Worm (Caenorhabditis elegans) whole organism, late embryonic: ENCODE measurements around the gene C49F5.3.

Experiments
- K02D7.2 ChIP-seq: sonication (generic microtip); optimal IDR thresholded peaks from 2 replicates; lab custom pipeline; 2017; ENCODE audit warnings: mild to moderate bottlenecking, missing genetic modification characterization, missing compliant biosample characterization
- T23F11.4 ChIP-seq: fragments of 200-800 bp; sonication (Bioruptor generic); optimal IDR thresholded peaks from 2 replicates; lab custom pipeline; 2018; ENCODE audit warnings: mild to moderate bottlenecking, missing genetic modification characterization, missing compliant biosample characterization
- Y22D7AL.16 ChIP-seq: sonication (generic microtip); optimal IDR thresholded peaks from 2 replicates; lab custom pipeline; 2016; ENCODE audit warnings: missing genetic modification characterization, missing compliant biosample characterization
- ceh-14 ChIP-seq: sonication (generic microtip); optimal IDR thresholded peaks from 2 replicates; lab custom pipeline; 2016; ENCODE audit warnings: missing genotype, missing genetic modification characterization, missing compliant biosample characterization
- ceh-18 ChIP-seq: sonication (generic microtip); optimal IDR thresholded peaks from 2 replicates; lab custom pipeline; 2016; ENCODE audit warnings: missing genetic modification characterization, missing compliant biosample characterization
- ceh-19 ChIP-seq: fragments of 200-800 bp; sonication (Bioruptor generic); optimal IDR thresholded peaks from 2 replicates; lab custom pipeline; 2018; ENCODE audit warnings: mild to moderate bottlenecking, missing genetic modification characterization, missing compliant biosample characterization
- ceh-22 ChIP-seq: sonication (generic microtip); optimal IDR thresholded peaks from 2 replicates; lab custom pipeline; 2017; ENCODE audit warnings: missing biosample characterization, missing genetic modification characterization
- ceh-24 ChIP-seq: sonication (generic microtip); optimal IDR thresholded peaks from 2 replicates; lab custom pipeline; 2016; ENCODE audit warnings: mild to moderate bottlenecking, missing genetic modification characterization, missing compliant biosample characterization
- ceh-31 ChIP-seq: sonication (generic microtip); optimal IDR thresholded peaks from 2 replicates; lab custom pipeline; 2016; ENCODE audit warnings: missing genetic modification characterization, missing compliant biosample characterization
- ceh-34 ChIP-seq: sonication (generic microtip); optimal IDR thresholded peaks from 2 replicates; lab custom pipeline; 2016; ENCODE audit warnings: mild to moderate bottlenecking, missing genetic modification characterization, missing compliant biosample characterization
- ceh-45 ChIP-seq: fragments of 200-800 bp; sonication (Bioruptor generic); IDR thresholded peaks from 2 replicates; pipeline ENCODE4 v1.3.6; 2022; ENCODE audit warnings: missing genetic modification reagents, missing genetic modification characterization, missing compliant biosample characterization
- ceh-6 ChIP-seq: fragments of 200-800 bp; sonication (Bioruptor generic); optimal IDR thresholded peaks from 2 replicates; lab custom pipeline; 2018; ENCODE audit warnings: mild to moderate bottlenecking, missing genetic modification characterization, missing compliant biosample characterization
- ceh-9 ChIP-seq: sonication (generic microtip); optimal IDR thresholded peaks from 2 replicates; lab custom pipeline; 2016; ENCODE audit warnings: mild to moderate bottlenecking, missing genetic modification characterization, inconsistent platforms, missing compliant biosample characterization
- che-1 ChIP-seq: sonication (generic microtip); optimal IDR thresholded peaks from 2 replicates; lab custom pipeline; 2016; ENCODE audit warnings: mild to moderate bottlenecking, missing genetic modification characterization, missing compliant biosample characterization
- elt-2 ChIP-seq: sonication (generic microtip); optimal IDR thresholded peaks from 2 replicates; lab custom pipeline; 2016; ENCODE audit warnings: missing genetic modification reagents, missing genetic modification characterization, missing compliant biosample characterization
- ets-4 ChIP-seq: sonication (generic microtip); optimal IDR thresholded peaks from 2 replicates; lab custom pipeline; 2016; ENCODE audit warnings: missing genetic modification characterization, missing compliant biosample characterization
- eyg-1 ChIP-seq: sonication (generic microtip); optimal IDR thresholded peaks from 2 replicates; lab custom pipeline; 2016; ENCODE audit warnings: missing genotype, missing genetic modification characterization, missing compliant biosample characterization
- gmeb-2 ChIP-seq: sonication (generic microtip); optimal IDR thresholded peaks from 2 replicates; lab custom pipeline; 2016; ENCODE audit warnings: missing genetic modification characterization, inconsistent platforms, missing compliant biosample characterization
- hlh-13 ChIP-seq: fragments of 200-800 bp; sonication (Bioruptor generic); optimal IDR thresholded peaks from 2 replicates; lab custom pipeline; 2018; ENCODE audit warnings: mild to moderate bottlenecking, missing genetic modification characterization, missing compliant biosample characterization
- hlh-8 ChIP-seq: sonication (generic microtip); optimal IDR thresholded peaks from 2 replicates; lab custom pipeline; 2016; ENCODE audit warnings: missing genotype, missing genetic modification characterization, missing compliant biosample characterization
- lim-6 ChIP-seq: sonication (generic microtip); optimal IDR thresholded peaks from 2 replicates; lab custom pipeline; 2016; ENCODE audit warnings: missing genetic modification characterization, missing compliant biosample characterization
- lin-11 ChIP-seq: fragments of 200-800 bp; sonication (Bioruptor generic); optimal IDR thresholded peaks from 2 replicates; lab custom pipeline; 2018; ENCODE audit warnings: mild to moderate bottlenecking, missing genetic modification characterization, missing compliant biosample characterization
- mec-3 ChIP-seq: sonication (generic microtip); optimal IDR thresholded peaks from 2 replicates; lab custom pipeline; 2016; ENCODE audit warnings: borderline replicate concordance, missing genetic modification characterization, missing compliant biosample characterization
- nhr-232 ChIP-seq: sonication (generic microtip); optimal IDR thresholded peaks from 2 replicates; lab custom pipeline; 2016; ENCODE audit warnings: missing genetic modification characterization, missing compliant biosample characterization
- odd-2 ChIP-seq: sonication (generic microtip); optimal IDR thresholded peaks from 2 replicates; lab custom pipeline; 2017; ENCODE audit warnings: antibody characterized with exemption, mild to moderate bottlenecking, missing genetic modification characterization, missing compliant biosample characterization
- pax-1 ChIP-seq: fragments of 150-350 bp; optimal IDR thresholded peaks from 2 replicates; lab custom pipeline; 2014; ENCODE audit warnings: missing biosample characterization, missing genetic modification characterization
- pha-2 ChIP-seq: sonication (generic microtip); optimal IDR thresholded peaks from 2 replicates; lab custom pipeline; 2017; ENCODE audit warnings: mild to moderate bottlenecking, missing genetic modification characterization, missing compliant biosample characterization
- pha-4 ChIP-seq: fragments of 150-350 bp; optimal IDR thresholded peaks from 2 replicates; lab custom pipeline; 2018; ENCODE audit warnings: missing biosample characterization, missing genetic modification reagents, missing genetic modification characterization
- pqm-1 ChIP-seq: sonication (generic microtip); optimal IDR thresholded peaks from 2 replicates; lab custom pipeline; 2016; ENCODE audit warnings: missing genetic modification characterization, missing compliant biosample characterization
- ref-2 ChIP-seq: sonication (generic microtip); optimal IDR thresholded peaks from 2 replicates; lab custom pipeline; 2016; ENCODE audit warnings: missing genetic modification characterization, missing compliant biosample characterization
- rnt-1 ChIP-seq: sonication (generic microtip); optimal IDR thresholded peaks from 2 replicates; lab custom pipeline; 2016; ENCODE audit warnings: missing genetic modification characterization, missing compliant biosample characterization
- syd-9 ChIP-seq: sonication (generic microtip); optimal IDR thresholded peaks from 2 replicates; lab custom pipeline; 2016; ENCODE audit warnings: mild to moderate bottlenecking, missing genetic modification characterization, moderate library complexity, missing compliant biosample characterization
- ttx-3 ChIP-seq: sonication (generic microtip); optimal IDR thresholded peaks from 2 replicates; lab custom pipeline; 2016; ENCODE audit warnings: missing genetic modification reagents, missing genetic modification characterization, missing compliant biosample characterization
- unc-42 ChIP-seq: sonication (generic microtip); optimal IDR thresholded peaks from 2 replicates; lab custom pipeline; 2016; ENCODE audit warnings: missing genotype, missing genetic modification characterization, missing compliant biosample characterization
- unc-86 ChIP-seq: sonication (generic microtip); optimal IDR thresholded peaks from 2 replicates; lab custom pipeline; 2016; ENCODE audit warnings: missing genetic modification characterization, missing compliant biosample characterization
- ztf-16 ChIP-seq: sonication (generic microtip); optimal IDR thresholded peaks from 2 replicates; lab custom pipeline; 2017; ENCODE audit warnings: missing genetic modification characterization, missing compliant biosample characterization

The C49F5.3 gene

DNA sequence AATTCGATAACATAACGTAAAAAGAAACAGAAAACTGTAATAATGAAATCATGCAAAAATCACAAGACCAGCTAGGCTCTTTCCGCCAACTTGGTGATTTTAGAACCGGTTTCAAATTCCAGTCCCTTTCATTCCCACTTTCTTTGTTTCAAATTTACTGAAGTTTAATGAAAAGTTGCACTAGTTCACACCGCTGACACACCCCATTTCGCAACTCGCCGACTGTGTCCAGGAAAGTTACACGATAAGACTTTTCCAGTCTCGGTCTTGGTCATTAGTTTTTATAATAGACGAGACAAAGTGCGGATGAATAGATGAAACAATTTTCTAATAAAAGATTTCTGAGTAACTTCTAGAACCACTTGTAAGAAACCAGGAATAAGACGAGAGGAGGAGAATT is 20.5 kb upstream of the C49F5.3 start:
- TF ChIP-seq pha-4 (tag; lab: Kevin White, UChicago): no peak
- TF ChIP-seq ceh-18 (tag; lab: Kevin White, UChicago): no peak
- TF ChIP-seq ceh-14: no peak
- no peak for TF ChIP-seq rnt-1
- TF ChIP-seq nhr-232: no peak
- no peak for TF ChIP-seq pax-1
- TF ChIP-seq che-1 (tag; lab: Kevin White, UChicago): no peak
- TF ChIP-seq, all 69 proteins: peak for 0

DNA sequence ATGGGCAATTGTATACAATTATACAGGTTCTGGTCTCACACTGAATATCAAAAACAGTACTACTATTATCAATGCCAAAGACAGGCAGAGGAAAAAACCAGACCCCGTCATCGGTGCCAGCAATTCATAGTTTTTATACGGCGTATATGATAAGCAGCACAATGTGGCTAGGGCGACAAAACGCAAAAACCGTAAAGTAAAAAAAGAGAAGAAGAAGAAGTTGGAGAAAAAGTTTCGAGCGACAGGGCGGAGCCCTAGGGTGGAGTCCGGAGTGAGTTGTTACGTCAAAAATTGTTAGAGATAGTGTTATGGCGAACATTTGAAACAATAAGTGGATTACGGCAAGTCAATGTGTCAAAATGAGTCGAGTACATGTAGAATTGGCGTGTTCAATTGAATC is 18.2 kb upstream of the C49F5.3 start:
- TF ChIP-seq ceh-9 (tag; lab: Kevin White, UChicago) (no peak), odd-2 (tag; lab: Kevin White, UChicago) (no peak), lin-11 (tag; lab: Kevin White, UChicago) (no peak), unc-42 (tag; lab: Kevin White, UChicago) (no peak), ceh-31 (no peak), ceh-24 (tag; lab: Kevin White, UChicago) (no peak), ref-2 (tag; lab: Kevin White, UChicago) (no peak), mec-3 (tag; lab: Kevin White, UChicago) (no peak), ttx-3 (tag; lab: Kevin White, UChicago) (no peak), pqm-1 (tag; lab: Kevin White, UChicago) (no peak)

- TF ChIP-seq lim-6 (tag; lab: Kevin White, UChicago): no peak
- TF ChIP-seq lin-11 (tag; lab: Kevin White, UChicago): no peak
- no peak for TF ChIP-seq ceh-45 (GFP tag; lab: Robert Waterston, UW)
- TF ChIP-seq K02D7.2: no peak
- no peak for TF ChIP-seq ceh-22 (tag; lab: Kevin White, UChicago)
- TF ChIP-seq ceh-6 (GFP tag; lab: Kevin White, UChicago): no peak
- no peak for TF ChIP-seq ceh-18 (tag; lab: Kevin White, UChicago)
- no peak for TF ChIP-seq gmeb-2 (tag; lab: Kevin White, UChicago)
- no peak for TF ChIP-seq ztf-16
- TF ChIP-seq T23F11.4: no peak
- TF ChIP-seq hlh-8 (tag; lab: Kevin White, UChicago): no peak
- TF ChIP-seq eyg-1 (tag; lab: Kevin White, UChicago): no peak
- TF ChIP-seq hlh-13: no peak
- no peak for TF ChIP-seq ceh-34
- TF ChIP-seq pha-2: no peak
- no peak for TF ChIP-seq ceh-19
Measured at ce11 chrX:11999573-11999972, 16.1 kb upstream of the C49F5.3 start.

DNA sequence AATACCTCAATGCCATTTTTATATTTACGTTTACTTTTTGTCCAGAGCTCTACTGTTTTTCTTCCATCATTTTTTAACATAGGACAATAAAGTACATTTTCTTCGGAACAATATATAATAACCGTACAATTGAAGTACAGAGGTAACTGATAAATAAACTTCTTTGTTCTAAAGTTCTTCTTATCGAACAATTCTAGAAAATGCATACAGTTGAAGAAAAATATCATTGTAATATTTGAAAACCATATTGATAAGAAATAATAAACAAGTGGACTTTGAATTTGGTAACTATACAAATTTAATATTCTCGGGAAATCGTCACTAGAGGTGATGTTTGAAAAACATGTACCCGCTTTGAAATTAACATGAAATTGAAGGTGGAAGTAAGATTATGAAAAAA is 13.2 kb upstream of the C49F5.3 start:
- TF ChIP-seq ets-4: no peak
- TF ChIP-seq T23F11.4: no peak
- no peak for TF ChIP-seq unc-86
- TF ChIP-seq ttx-3 (tag; lab: Kevin White, UChicago): no peak
- TF ChIP-seq eyg-1 (tag; lab: Kevin White, UChicago): no peak
- no peak for TF ChIP-seq ztf-16
- TF ChIP-seq ceh-45 (GFP tag; lab: Robert Waterston, UW): no peak
- no peak for TF ChIP-seq rnt-1
- TF ChIP-seq syd-9 (tag; lab: Kevin White, UChicago): no peak
- no peak for TF ChIP-seq odd-2 (tag; lab: Kevin White, UChicago)
- TF ChIP-seq unc-42 (tag; lab: Kevin White, UChicago): no peak
- TF ChIP-seq mec-3 (tag; lab: Kevin White, UChicago): no peak

- TF ChIP-seq lim-6 (tag; lab: Kevin White, UChicago) (no peak), ceh-6 (GFP tag; lab: Kevin White, UChicago) (no peak), T23F11.4 (no peak), elt-2 (tag; lab: Kevin White, UChicago) (no peak), Y22D7AL.16 (tag; lab: Kevin White, UChicago) (no peak), mec-3 (tag; lab: Kevin White, UChicago) (no peak), ceh-24 (tag; lab: Kevin White, UChicago) (no peak)
Measured at ce11 chrX:11994484-11994883, 11.1 kb upstream of the C49F5.3 start, which contains the start of gene C49F5.7. Gene C49F5.7 (plus strand): TSS chrX:11994784.
